Fruit fly (Drosophila melanogaster): ENCODE measurements around the gene CG33783.

Gene CG33783

DNA sequence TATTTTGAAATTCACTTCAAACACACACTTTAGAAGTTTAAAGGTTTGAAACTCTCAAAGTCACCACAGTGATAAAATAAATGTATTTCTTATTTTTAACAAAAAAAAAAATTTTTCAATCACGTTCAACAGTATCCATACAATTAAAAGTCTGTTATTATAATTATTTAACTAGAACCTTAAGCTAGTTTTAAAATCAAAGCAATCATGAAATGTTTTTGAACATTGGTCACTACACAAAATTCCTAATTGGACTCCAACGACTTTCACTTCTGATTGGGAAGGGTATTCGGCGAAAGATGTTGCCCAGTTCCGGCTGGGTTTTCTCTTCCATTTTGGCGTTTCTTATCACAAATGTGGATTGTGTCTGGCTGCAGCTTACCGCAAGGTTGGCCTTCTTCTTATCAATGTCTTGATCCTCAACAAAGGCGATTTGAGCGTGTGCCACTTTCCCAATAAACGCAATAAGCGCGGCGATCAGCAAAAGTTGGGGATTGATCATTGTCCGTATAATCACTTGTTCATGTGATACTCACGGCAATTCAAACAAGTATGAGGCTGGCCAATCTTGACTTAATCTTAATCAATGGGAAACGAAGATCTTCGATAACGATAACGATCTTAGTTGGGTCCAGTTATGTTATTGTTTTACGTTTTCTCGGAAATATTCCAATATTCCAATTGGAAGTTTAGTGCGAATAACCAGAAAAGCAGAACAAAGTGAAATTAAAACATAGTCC lies 18.4 kb upstream of the CG33783 start (continued):
- peak; percentile 77 for TF ChIP-seq Med (GFP tag)
- TF ChIP-seq CG8388 (GFP tag; optimal IDR thresholded peaks at IDR 0.05): peak; percentile 30
- TF ChIP-seq z (GFP tag; IDR thresholded peaks at IDR 0.05): no peak
- peak; percentile 26 for TF ChIP-seq sisA (GFP tag; IDR thresholded peaks at IDR 0.05)
- no peak for TF ChIP-seq CG7963 (GFP tag; IDR thresholded peaks at IDR 0.05; ENCODE audit: partially characterized antibody)
- no peak for TF ChIP-seq aop (GFP tag; IDR thresholded peaks at IDR 0.05)
- peak; percentile 47 for TF ChIP-seq CG2875 (GFP tag; optimal IDR thresholded peaks at IDR 0.05)
- no peak for TF ChIP-seq twi (tag; optimal IDR thresholded peaks at IDR 0.05)
- 0 out of 3 replicates have a peak, but pooled peaks have one; percentile 37 for TF ChIP-seq CG11093 (GFP tag; IDR thresholded peaks at IDR 0.05)
- peak in 1 of 2 experiments; percentile 70 for TF ChIP-seq Hr51 (GFP tag; optimal IDR thresholded peaks at IDR 0.05)
- no peak for TF ChIP-seq mam (GFP tag; optimal IDR thresholded peaks at IDR 0.05)
- TF ChIP-seq prd (optimal IDR thresholded peaks at IDR 0.05): no peak
- TF ChIP-seq prd (GFP tag; IDR thresholded peaks at IDR 0.05): no peak
- no peak for TF ChIP-seq tx (GFP tag; optimal IDR thresholded peaks at IDR 0.05)
- no peak for TF ChIP-seq CG6813 (GFP tag; optimal IDR thresholded peaks at IDR 0.05)
- TF ChIP-seq CG13123 (GFP tag; optimal IDR thresholded peaks at IDR 0.05): no peak
- no peak for TF ChIP-seq MTF-1 (GFP tag; optimal IDR thresholded peaks at IDR 0.05; ENCODE audit: borderline replicate concordance)
- TF ChIP-seq Hmr (GFP tag; optimal IDR thresholded peaks at IDR 0.05): peak; percentile 40
- TF ChIP-seq abd-A (tag; optimal IDR thresholded peaks at IDR 0.05): no peak
- TF ChIP-seq bcd (GFP tag; optimal IDR thresholded peaks at IDR 0.05): peak; percentile 17
- TF ChIP-seq tgo (GFP tag; IDR thresholded peaks at IDR 0.05): no peak
- no peak for TF ChIP-seq HmgZ (tag; optimal IDR thresholded peaks at IDR 0.05)
- TF ChIP-seq CG5180 (GFP tag; optimal IDR thresholded peaks at IDR 0.05): peak; percentile 22
- TF ChIP-seq CG1832 (GFP tag; optimal IDR thresholded peaks at IDR 0.05): no peak
- TF ChIP-seq chif (GFP tag; optimal IDR thresholded peaks at IDR 0.05): peak in 1 of 2 experiments; percentile 1
- TF ChIP-seq CG10274 (GFP tag; optimal IDR thresholded peaks at IDR 0.05): peak; percentile 79
- no peak for TF ChIP-seq Antp (GFP tag; optimal IDR thresholded peaks at IDR 0.05)
- no peak for TF ChIP-seq BEAF-32 (GFP tag; optimal IDR thresholded peaks at IDR 0.05)
- TF ChIP-seq gt (GFP tag; IDR thresholded peaks at IDR 0.05): no peak
- TF ChIP-seq nerfin-2 (GFP tag; IDR thresholded peaks at IDR 0.05; ENCODE audit: partially characterized antibody): peak; percentile 47; the same call in 1 of the 2 replicates
- no peak for TF ChIP-seq CG11696 (GFP tag; IDR thresholded peaks at IDR 0.05)
- TF ChIP-seq Oli (tag; optimal IDR thresholded peaks at IDR 0.05): peak; percentile 64
- no peak for TF ChIP-seq nerfin-1 (tag; optimal IDR thresholded peaks at IDR 0.05)
- TF ChIP-seq Atf3 (GFP tag; optimal IDR thresholded peaks at IDR 0.05): no peak
- TF ChIP-seq CG17912 (GFP tag; optimal IDR thresholded peaks at IDR 0.05): no peak
- TF ChIP-seq CG18476 (GFP tag; optimal IDR thresholded peaks at IDR 0.05): no peak
- no peak for TF ChIP-seq CG6854 (GFP tag; optimal IDR thresholded peaks at IDR 0.05)
- peak; percentile 92 for TF ChIP-seq D (optimal IDR thresholded peaks at IDR 0.05)
- TF ChIP-seq D (GFP tag; optimal IDR thresholded peaks at IDR 0.05): peak; percentile 26
- no peak for TF ChIP-seq Vsx1 (GFP tag; optimal IDR thresholded peaks at IDR 0.05)
- no peak for TF ChIP-seq bigmax (GFP tag; optimal IDR thresholded peaks at IDR 0.05)
- TF ChIP-seq tio (GFP tag; optimal IDR thresholded peaks at IDR 0.05): no peak
- no peak for TF ChIP-seq p53 (GFP tag; optimal IDR thresholded peaks at IDR 0.05)
- TF ChIP-seq btn (GFP tag; optimal IDR thresholded peaks at IDR 0.05): no peak
- TF ChIP-seq CG6791 (GFP tag; IDR thresholded peaks at IDR 0.05; ENCODE audit: partially characterized antibody): 0 out of 3 replicates have a peak, but pooled peaks have one; percentile 46
- TF ChIP-seq pan (optimal IDR thresholded peaks at IDR 0.05): no peak
- no peak for TF ChIP-seq pan (GFP tag; optimal IDR thresholded peaks at IDR 0.05 in 1 of 2, IDR thresholded peaks at IDR 0.05 in 1 of 2)
- TF ChIP-seq CG17186 (GFP tag; optimal IDR thresholded peaks at IDR 0.05): no peak
- no peak for TF ChIP-seq seq (GFP tag; IDR thresholded peaks at IDR 0.05)
